Worm (Caenorhabditis elegans) whole organism, L3 larva: ENCODE results near the gene gldi-9.

Source experiments
- R02D3.7 ChIP-seq: fragments of 150-350 bp; optimal IDR thresholded peaks from 2 replicates; lab custom pipeline; 2014; ENCODE audit warnings: missing biosample characterization, missing genetic modification characterization
- ZK546.5 ChIP-seq: sonication (generic microtip); optimal IDR thresholded peaks from 2 replicates; lab custom pipeline; 2017; ENCODE audit warnings: missing biosample characterization, missing genetic modification characterization
- ama-1 ChIP-seq: fragments of 150-350 bp; optimal IDR thresholded peaks from 2 replicates; lab custom pipeline; 2018
- ceh-28 ChIP-seq: fragments of 150-350 bp; optimal IDR thresholded peaks from 2 replicates; lab custom pipeline; 2014; ENCODE audit warnings: missing biosample characterization, missing genetic modification reagents, missing genetic modification characterization
- ceh-9 ChIP-seq: sonication (generic microtip); optimal IDR thresholded peaks from 2 replicates; lab custom pipeline; 2018; ENCODE audit warnings: missing biosample characterization, missing genetic modification characterization
- daf-12 ChIP-seq: fragments of 150-350 bp; optimal IDR thresholded peaks from 2 replicates; lab custom pipeline; 2014; ENCODE audit warnings: missing biosample characterization, missing genetic modification reagents, missing genetic modification characterization
- elt-1 ChIP-seq: fragments of 150-350 bp; optimal IDR thresholded peaks from 2 replicates; lab custom pipeline; 2014; ENCODE audit warnings: missing biosample characterization, missing genetic modification characterization
- elt-2 ChIP-seq: sonication (generic microtip); optimal IDR thresholded peaks from 2 replicates; lab custom pipeline; 2016; ENCODE audit warnings: missing genetic modification reagents, mild to moderate bottlenecking, missing genetic modification characterization, missing compliant biosample characterization
- elt-3 ChIP-seq, 3 experiments: fragments of 150-350 bp in 1 of 3; sonication (generic microtip) in 2 of 3; optimal IDR thresholded peaks; 2 replicates in 2 of 3; 4 replicates in 1 of 3; lab custom pipeline; 2014 to 2017; ENCODE audit warnings: missing biosample characterization in 3 of 3, missing genetic modification characterization in 3 of 3
- fkh-10 ChIP-seq: sonication (generic microtip); optimal IDR thresholded peaks from 2 replicates; lab custom pipeline; 2017; ENCODE audit warnings: missing biosample characterization, missing genetic modification reagents, missing genetic modification characterization
- fos-1 ChIP-seq: fragments of 150-350 bp; optimal IDR thresholded peaks from 2 replicates; lab custom pipeline; 2014; ENCODE audit warnings: missing biosample characterization, missing genetic modification characterization
- hmg-11 ChIP-seq: sonication (generic microtip); optimal IDR thresholded peaks from 2 replicates; lab custom pipeline; 2016; ENCODE audit warnings: missing genetic modification characterization, missing compliant biosample characterization
- jun-1 ChIP-seq: fragments of 150-350 bp; optimal IDR thresholded peaks from 2 replicates; lab custom pipeline; 2014; ENCODE audit warnings: missing biosample characterization, missing genetic modification reagents, missing genetic modification characterization
- lin-39 ChIP-seq: fragments of 150-350 bp; optimal IDR thresholded peaks from 2 replicates; lab custom pipeline; 2018; ENCODE audit warnings: missing biosample characterization, missing genetic modification reagents, missing genetic modification characterization
- lsy-12 ChIP-seq: sonication (generic microtip); optimal IDR thresholded peaks from 2 replicates; lab custom pipeline; 2016; ENCODE audit warnings: mild to moderate bottlenecking, missing genetic modification characterization, missing compliant biosample characterization
- mml-1 ChIP-seq: fragments of 150-350 bp; sonication (generic microtip); optimal IDR thresholded peaks from 3 replicates; lab custom pipeline; 2014; ENCODE audit warnings: missing biosample characterization, missing genetic modification characterization
- nfya-1 ChIP-seq: sonication (generic microtip); optimal IDR thresholded peaks from 2 replicates; lab custom pipeline; 2017; ENCODE audit warnings: missing genetic modification characterization, mild to moderate bottlenecking, missing compliant biosample characterization, antibody characterized with exemption, moderate library complexity; ENCODE audit not compliant: insufficient read depth
- nhr-23 ChIP-seq: fragments of 150-350 bp; optimal IDR thresholded peaks from 2 replicates; lab custom pipeline; 2014; ENCODE audit warnings: missing biosample characterization, missing genetic modification reagents, missing genetic modification characterization
- nhr-237 ChIP-seq: fragments of 150-350 bp; optimal IDR thresholded peaks from 2 replicates; lab custom pipeline; 2014; ENCODE audit warnings: missing biosample characterization, missing genetic modification characterization
- nhr-43 ChIP-seq: sonication (generic microtip); optimal IDR thresholded peaks from 2 replicates; lab custom pipeline; 2016; ENCODE audit warnings: mild to moderate bottlenecking, missing genetic modification characterization, missing compliant biosample characterization; ENCODE audit not compliant: poor library complexity, severe bottlenecking
- nhr-67 ChIP-seq: fragments of 150-350 bp; optimal IDR thresholded peaks from 2 replicates; lab custom pipeline; 2014; ENCODE audit warnings: missing biosample characterization, missing genetic modification characterization
- nhr-76 ChIP-seq: fragments of 150-350 bp; sonication (generic microtip); optimal IDR thresholded peaks from 5 replicates; lab custom pipeline; 2014; ENCODE audit warnings: missing biosample characterization, missing genetic modification characterization
- pha-4 ChIP-seq: fragments of 150-350 bp; optimal IDR thresholded peaks from 2 replicates; lab custom pipeline; 2014; ENCODE audit warnings: missing biosample characterization, missing genetic modification reagents, missing genetic modification characterization
- pqm-1 ChIP-seq: fragments of 150-350 bp; optimal IDR thresholded peaks from 2 replicates; lab custom pipeline; 2017; ENCODE audit warnings: missing biosample characterization, missing genetic modification characterization, inconsistent platforms
- sea-2 ChIP-seq: fragments of 150-350 bp; sonication (generic microtip); optimal IDR thresholded peaks from 4 replicates; lab custom pipeline; 2014; ENCODE audit warnings: missing biosample characterization, missing genetic modification reagents, missing genetic modification characterization
- skn-1 ChIP-seq: fragments of 150-350 bp; optimal IDR thresholded peaks from 2 replicates; lab custom pipeline; 2014; ENCODE audit warnings: missing biosample characterization, missing genetic modification characterization
- unc-62 ChIP-seq: fragments of 150-350 bp; sonication (generic microtip); optimal IDR thresholded peaks from 4 replicates; lab custom pipeline; 2014; ENCODE audit warnings: missing biosample characterization, missing genetic modification reagents, missing genetic modification characterization
- ztf-4 ChIP-seq: fragments of 150-350 bp; optimal IDR thresholded peaks from 2 replicates; lab custom pipeline; 2014; ENCODE audit warnings: missing biosample characterization, missing genetic modification characterization

gldi-9 gene

ce11 chrIII:2739469-2739868, 16.7 kb downstream of the gldi-9 start, which contains the start of gene cest-25:
cest-25 (minus strand) TSS chrIII:2739531.
- TF ChIP-seq pqm-1 (tag; lab: Kevin White, UChicago) (peak; percentile 81), ceh-9 (tag; lab: Kevin White, UChicago) (no peak), pha-4 (peak; percentile 18), skn-1 (no peak), nhr-237 (tag; lab: Kevin White, UChicago) (no peak), ZK546.5 (tag; lab: Kevin White, UChicago) (no peak), elt-2 (tag; lab: Kevin White, UChicago) (peak; percentile 93), elt-3 (tag; optimal IDR thresholded peaks at IDR 0.05; lab: Kevin White, UChicago) (no peak), jun-1 (tag; lab: Kevin White, UChicago) (peak; percentile 50), sea-2 (GFP tag; lab: Kevin White, UChicago) (no peak)

- no peak for TF ChIP-seq skn-1
- no peak for TF ChIP-seq elt-1 (tag; lab: Kevin White, UChicago)
- TF ChIP-seq lin-39 (tag; lab: Kevin White, UChicago): no peak
- no peak for TF ChIP-seq nhr-23 (tag; lab: Kevin White, UChicago)
- peak; percentile 70 for TF ChIP-seq elt-2 (tag; lab: Kevin White, UChicago)
These were observed 22.5 kb downstream of the gldi-9 start, which contains the start of gene Y71H2AM.12 for ce11 chrIII:2733606-2734183. Y71H2AM.12 (minus strand) TSS chrIII:2734091.

ce11 chrIII:2725221-2726203, 30.6 kb downstream of the gldi-9 start, which contains the start of gene cosa-1:
cosa-1 (plus strand) TSS chrIII:2726116.
- no peak for TF ChIP-seq R02D3.7 (tag; lab: Kevin White, UChicago)
- no peak for TF ChIP-seq nhr-23 (tag; lab: Kevin White, UChicago)
- TF ChIP-seq pha-4: peak; percentile 27
- TF ChIP-seq skn-1: no peak
- TF ChIP-seq pqm-1 (tag; lab: Kevin White, UChicago): peak; percentile 18
- no peak for TF ChIP-seq fos-1 (tag; lab: Kevin White, UChicago)
- TF ChIP-seq nhr-67: no peak
- TF ChIP-seq nfya-1 (tag; lab: Kevin White, UChicago): peak; percentile 4
- TF ChIP-seq elt-2 (tag; lab: Kevin White, UChicago): no peak
- TF ChIP-seq ztf-4 (tag; lab: Kevin White, UChicago): no peak
- TF ChIP-seq, all 47 proteins: peak for 3

ce11 chrIII:2724992-2725220, 31.3 kb downstream of the gldi-9 start, which contains the start of gene Y71H2AM.11:
Y71H2AM.11 (minus strand) TSS chrIII:2725092.
- TF ChIP-seq elt-2 (tag; lab: Kevin White, UChicago) (no peak), nhr-43 (tag; lab: Kevin White, UChicago) (no peak), R02D3.7 (tag; lab: Kevin White, UChicago) (no peak), ceh-28 (tag; lab: Kevin White, UChicago) (no peak), nhr-76 (tag; lab: Kevin White, UChicago) (no peak)
- TF ChIP-seq, all 47 proteins: peak for 0

- TF ChIP-seq hmg-11 (tag; lab: Kevin White, UChicago) (peak; percentile 21), elt-3 (tag; optimal IDR thresholded peaks at IDR 0.05; lab: Kevin White, UChicago) (no peak)
These were observed 39.6 kb downstream of the gldi-9 start, which contains the start of gene tmem-132 for ce11 chrIII:2716514-2716913. tmem-132 (minus strand) TSS chrIII:2716614.

ce11 chrIII:2711527-2711926, 44.6 kb downstream of the gldi-9 start:
- TF ChIP-seq fos-1 (tag; lab: Kevin White, UChicago) (no peak), mml-1 (tag; lab: Kevin White, UChicago) (no peak), ama-1 (no peak), daf-12 (tag; lab: Kevin White, UChicago) (no peak), lsy-12 (tag; lab: Kevin White, UChicago) (no peak), unc-62 (GFP tag; lab: Kevin White, UChicago) (no peak), pha-4 (no peak), fkh-10 (GFP tag; lab: Kevin White, UChicago) (no peak), pqm-1 (tag; lab: Kevin White, UChicago) (no peak), elt-3 (tag; optimal IDR thresholded peaks at IDR 0.05; lab: Kevin White, UChicago) (no peak), elt-2 (tag; lab: Kevin White, UChicago) (no peak), nfya-1 (tag; lab: Kevin White, UChicago) (peak; percentile 12), hmg-11 (tag; lab: Kevin White, UChicago) (peak; percentile 10)
